Worm (Caenorhabditis elegans) whole organism, L1 larva: Measurements from ENCODE around the gene coa-7.

Experiments used
- C34B4.2 ChIP-seq: sonication (generic microtip); optimal IDR thresholded peaks from 2 replicates; lab custom pipeline; 2017; ENCODE audit warnings: mild to moderate bottlenecking, missing genetic modification characterization, missing compliant biosample characterization
- ceh-8 ChIP-seq: fragments of 200-800 bp; sonication (Bioruptor generic); optimal IDR thresholded peaks from 2 replicates; lab custom pipeline; 2018; ENCODE audit warnings: mild to moderate bottlenecking, missing genetic modification characterization, moderate library complexity, missing compliant biosample characterization
- efl-1 ChIP-seq, 4 experiments: fragments of 150-350 bp; optimal IDR thresholded peaks in 3 of 4; peaks in 1 of 4; 1 replicate in 1 of 4; 2 replicates in 3 of 4; lab custom pipeline; 2014; ENCODE audit warnings: missing biosample characterization in 2 of 4, missing genetic modification characterization in 2 of 4, missing genetic modification reagents in 2 of 4
- fkh-4 ChIP-seq: sonication (generic microtip); optimal IDR thresholded peaks from 2 replicates; lab custom pipeline; 2016; ENCODE audit warnings: missing compliant biosample characterization, missing genetic modification characterization, borderline replicate concordance
- fos-1 ChIP-seq: fragments of 150-350 bp; optimal IDR thresholded peaks from 2 replicates; lab custom pipeline; 2014; ENCODE audit warnings: missing biosample characterization, missing genetic modification characterization
- lin-15B ChIP-seq: fragments of 150-350 bp; sonication (generic microtip); optimal IDR thresholded peaks from 3 replicates; lab custom pipeline; 2014; ENCODE audit warnings: missing biosample characterization, missing genetic modification characterization
- mdl-1 ChIP-seq, 2 experiments: fragments of 150-350 bp; optimal IDR thresholded peaks; 2 replicates each; lab custom pipeline; 2014 to 2017; ENCODE audit warnings: missing biosample characterization in 2 of 2, missing genetic modification characterization in 2 of 2, inconsistent platforms in 1 of 2
- nhr-77 ChIP-seq: fragments of 150-350 bp; optimal IDR thresholded peaks from 2 replicates; lab custom pipeline; 2014; ENCODE audit warnings: missing biosample characterization, missing genetic modification characterization
- skn-1 ChIP-seq: fragments of 150-350 bp; optimal IDR thresholded peaks from 2 replicates; lab custom pipeline; 2014; ENCODE audit warnings: missing biosample characterization, missing genetic modification characterization
- unc-130 ChIP-seq: fragments of 150-350 bp; optimal IDR thresholded peaks from 2 replicates; lab custom pipeline; 2017; ENCODE audit warnings: missing biosample characterization, missing genetic modification characterization, inconsistent platforms

DNA sequence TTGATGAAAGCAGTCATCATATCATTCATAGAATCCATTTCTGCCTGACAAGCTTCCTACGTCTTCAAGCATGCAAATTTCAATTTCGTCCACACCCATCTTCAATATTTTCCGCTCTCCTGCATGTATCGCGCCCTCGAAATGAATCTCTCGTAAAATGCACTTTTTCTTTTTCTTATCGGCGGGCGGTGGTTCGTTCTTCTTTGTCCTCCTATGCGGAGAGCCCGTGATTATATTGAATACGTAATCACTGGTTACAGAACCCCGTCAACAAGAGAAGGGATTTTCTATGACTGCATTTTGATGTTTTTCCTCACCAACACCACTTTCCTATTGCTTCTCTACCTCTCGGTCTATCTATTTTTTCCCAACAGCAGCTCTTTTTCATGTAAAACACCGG, 14.3 kb downstream of the coa-7 start:
- TF ChIP-seq mdl-1 (tag; optimal IDR thresholded peaks at IDR 0.05; lab: Kevin White, UChicago), result no peak
- TF ChIP-seq efl-1 (optimal IDR thresholded peaks at IDR 0.05; lab: Kevin White, UChicago), result no peak
- no peak for TF ChIP-seq efl-1 (GFP tag; optimal IDR thresholded peaks at IDR 0.05 in 1 of 2; lab: Kevin White, UChicago)
- TF ChIP-seq C34B4.2 (tag; lab: Kevin White, UChicago), result no peak
- no peak for TF ChIP-seq unc-130 (tag; lab: Kevin White, UChicago)
- no peak for TF ChIP-seq nhr-77 (tag; lab: Kevin White, UChicago)
- no peak for TF ChIP-seq fkh-4 (tag; lab: Kevin White, UChicago)
- no peak for TF ChIP-seq skn-1
- no peak for TF ChIP-seq ceh-8
- TF ChIP-seq fos-1, result no peak
- TF ChIP-seq lin-15B, result no peak
